Worm (Caenorhabditis elegans) whole organism, midembryonic: ENCODE measurements around the gene D1044.4.

Source experiments
- cog-1 ChIP-seq: sonication (generic microtip); optimal IDR thresholded peaks from 2 replicates; lab custom pipeline; 2016; ENCODE audit warnings: missing genetic modification characterization, missing compliant biosample characterization
- flt-1 ChIP-seq: fragments of 200-800 bp; sonication (Bioruptor generic); IDR thresholded peaks from 2 replicates; pipeline ENCODE4 v1.3.6; 2022; ENCODE audit warnings: missing genetic modification characterization, missing compliant biosample characterization
- ref-1 ChIP-seq: fragments of 200-800 bp; sonication (Bioruptor generic); conservative IDR thresholded peaks from 2 replicates; pipeline ENCODE4 v1.3.6; 2022; ENCODE audit warnings: missing genetic modification reagents, missing genetic modification characterization, missing compliant biosample characterization
- ztf-29 ChIP-seq: fragments of 200-800 bp; sonication (Bioruptor generic); IDR thresholded peaks from 2 replicates; pipeline ENCODE4 v1.3.6; 2022; ENCODE audit warnings: missing genetic modification reagents, missing genetic modification characterization, missing compliant biosample characterization

- TF ChIP-seq flt-1 (no peak), ref-1 (GFP tag; lab: Robert Waterston, UW) (no peak), cog-1 (tag; lab: Kevin White, UChicago) (no peak), ztf-29 (GFP tag; lab: Robert Waterston, UW) (no peak)
These were observed 42.9 kb downstream of the D1044.4 start, which contains the start of the genes R02F2.6 and R02F2.5 for ce11 chrIII:5478824-5479368.
